Worm (Caenorhabditis elegans): Measurements from ENCODE around the gene C01G5.4.

DNA sequence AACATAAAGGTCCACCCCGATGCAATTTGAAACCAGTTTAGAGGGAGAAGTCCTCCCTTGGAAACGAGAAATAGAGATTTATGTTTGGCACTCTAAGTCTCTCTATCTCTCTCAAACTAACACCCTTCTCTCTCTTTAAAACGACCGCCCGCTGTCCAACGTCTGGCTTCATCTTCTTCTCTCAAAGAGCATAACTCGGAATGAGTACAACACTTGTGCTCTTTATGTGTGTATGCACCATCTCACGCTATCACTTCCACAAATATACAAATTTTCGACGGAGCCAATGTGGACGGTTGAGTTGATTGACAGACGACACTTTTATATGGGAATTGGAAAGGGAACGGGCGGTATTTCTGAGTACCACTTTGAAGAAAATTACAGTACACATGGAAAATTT is 42.8 kb downstream of the C01G5.4 start:
- TF ChIP-seq flt-1 (GFP tag; IDR thresholded peaks at IDR 0.05) (no peak), T22C8.4 (GFP tag; IDR thresholded peaks at IDR 0.05) (no peak), cog-1 (tag; optimal IDR thresholded peaks at IDR 0.05) (no peak), ztf-23 (GFP tag; IDR thresholded peaks at IDR 0.05) (no peak), med-1 (GFP tag; optimal IDR thresholded peaks at IDR 0.05; ENCODE audit: insufficient read depth) (no peak), ztf-29 (GFP tag; IDR thresholded peaks at IDR 0.05) (no peak), klf-2 (GFP tag; conservative IDR thresholded peaks at IDR 0.05) (no peak), tab-1 (GFP tag; IDR thresholded peaks at IDR 0.05) (no peak)

All from whole organism, midembryonic.